Worm (Caenorhabditis elegans) whole organism, L4 larva: ENCODE results near the gene hpo-19.

ENCODE experiments used
- F26F4.8 ChIP-seq: fragments of 200-800 bp; sonication (Bioruptor generic); conservative IDR thresholded peaks from 2 replicates; pipeline ENCODE4 v1.3.6; 2022; ENCODE audit warnings: missing genetic modification characterization, missing compliant biosample characterization
- F49E8.2 ChIP-seq: sonication (generic microtip); optimal IDR thresholded peaks from 2 replicates; lab custom pipeline; 2016; ENCODE audit warnings: missing compliant biosample characterization, mild to moderate bottlenecking, missing genetic modification characterization, borderline replicate concordance
- T20F7.1 ChIP-seq: fragments of 200-800 bp; sonication (Bioruptor generic); optimal IDR thresholded peaks from 2 replicates; lab custom pipeline; 2018; ENCODE audit warnings: mild to moderate bottlenecking, missing genetic modification characterization, missing compliant biosample characterization
- Y75B8A.6 ChIP-seq: fragments of 200-800 bp; sonication (Bioruptor generic); IDR thresholded peaks from 2 replicates; pipeline ENCODE4 v1.3.6; 2022; ENCODE audit warnings: missing genetic modification reagents, missing genetic modification characterization, missing compliant biosample characterization
- ZK546.5 ChIP-seq, 2 experiments: sonication (generic microtip); optimal IDR thresholded peaks; 2 replicates each; lab custom pipeline; 2017; ENCODE audit warnings: missing biosample characterization in 2 of 2, missing genetic modification characterization in 2 of 2
- aha-1 ChIP-seq: fragments of 150-350 bp; peaks from one replicate; lab custom pipeline; 2014; ENCODE audit warnings: missing biosample characterization, missing genetic modification characterization
- aly-2 ChIP-seq: sonication (generic microtip); optimal IDR thresholded peaks from 2 replicates; lab custom pipeline; 2018; ENCODE audit warnings: missing biosample characterization, missing genetic modification characterization
- ceh-20 ChIP-seq: fragments of 200-800 bp; sonication (Bioruptor generic); IDR thresholded peaks from 2 replicates; pipeline ENCODE4 v1.3.6; 2022; ENCODE audit warnings: missing genetic modification reagents, missing genetic modification characterization, missing compliant biosample characterization
- ceh-28 ChIP-seq: fragments of 150-350 bp; optimal IDR thresholded peaks from 2 replicates; lab custom pipeline; 2014; ENCODE audit warnings: missing biosample characterization, missing genetic modification reagents, missing genetic modification characterization
- ceh-62 ChIP-seq: sonication (generic microtip); optimal IDR thresholded peaks from 2 replicates; lab custom pipeline; 2017; ENCODE audit warnings: missing biosample characterization, missing genetic modification characterization
- ceh-82 ChIP-seq: sonication (generic microtip); optimal IDR thresholded peaks from 2 replicates; lab custom pipeline; 2017; ENCODE audit warnings: missing biosample characterization, missing genetic modification characterization
- cey-2 ChIP-seq: sonication (generic microtip); optimal IDR thresholded peaks from 3 replicates; lab custom pipeline; 2017; ENCODE audit warnings: missing genetic modification characterization, mild to moderate bottlenecking, missing compliant biosample characterization, antibody characterized with exemption, borderline replicate concordance; ENCODE audit not compliant: insufficient read depth
- ctbp-1 ChIP-seq: fragments of 200-800 bp; sonication (Bioruptor generic); IDR thresholded peaks from 2 replicates; pipeline ENCODE4 v1.3.6; 2022; ENCODE audit warnings: missing genetic modification reagents, missing genetic modification characterization, missing compliant biosample characterization
- daf-16 ChIP-seq, 3 experiments: sonication (generic microtip); optimal IDR thresholded peaks; 2 replicates each; lab custom pipeline; 2016 to 2017; ENCODE audit warnings: missing genetic modification characterization in 3 of 3, missing genetic modification reagents in 3 of 3, mild to moderate bottlenecking in 2 of 3, missing compliant biosample characterization in 2 of 3, missing biosample characterization in 1 of 3, moderate library complexity in 1 of 3
- daf-19 ChIP-seq: fragments of 200-800 bp; sonication (Bioruptor generic); conservative IDR thresholded peaks from 2 replicates; pipeline ENCODE4 v1.3.6; 2022; ENCODE audit warnings: missing genetic modification characterization, missing compliant biosample characterization
- daf-8 ChIP-seq: fragments of 200-800 bp; sonication (Bioruptor generic); IDR thresholded peaks from 2 replicates; pipeline ENCODE4 v1.3.6; 2022; ENCODE audit warnings: missing genetic modification characterization, missing compliant biosample characterization
- dmd-6 ChIP-seq: fragments of 200-800 bp; sonication (Bioruptor generic); IDR thresholded peaks from 2 replicates; pipeline ENCODE4 v1.3.6; 2022; ENCODE audit warnings: missing genetic modification reagents, missing genetic modification characterization, missing compliant biosample characterization
- dve-1 ChIP-seq: sonication (generic microtip); optimal IDR thresholded peaks from 2 replicates; lab custom pipeline; 2017; ENCODE audit warnings: antibody characterized with exemption, mild to moderate bottlenecking, missing genetic modification characterization, missing compliant biosample characterization; ENCODE audit not compliant: insufficient read depth
- egl-43 ChIP-seq: fragments of 200-800 bp; sonication (Bioruptor generic); IDR thresholded peaks from 2 replicates; pipeline ENCODE4 v1.3.6; 2022; ENCODE audit warnings: missing genetic modification reagents, missing genetic modification characterization, missing compliant biosample characterization
- fkh-10 ChIP-seq: fragments of 150-350 bp; optimal IDR thresholded peaks from 2 replicates; lab custom pipeline; 2014; ENCODE audit warnings: missing biosample characterization, missing genetic modification reagents, missing genetic modification characterization
- hmg-1.1 ChIP-seq: fragments of 200-800 bp; sonication (Bioruptor generic); IDR thresholded peaks from 2 replicates; pipeline ENCODE4 v1.3.6; 2022; ENCODE audit warnings: missing genetic modification reagents, missing genetic modification characterization, missing compliant biosample characterization
- jun-1 ChIP-seq: fragments of 150-350 bp; optimal IDR thresholded peaks from 2 replicates; lab custom pipeline; 2014; ENCODE audit warnings: missing biosample characterization, missing genetic modification reagents, missing genetic modification characterization
- lin-15B ChIP-seq: fragments of 150-350 bp; sonication (generic microtip); optimal IDR thresholded peaks from 3 replicates; lab custom pipeline; 2014; ENCODE audit warnings: missing biosample characterization, missing genetic modification characterization
- lin-39 ChIP-seq: fragments of 150-350 bp; optimal IDR thresholded peaks from 2 replicates; lab custom pipeline; 2014; ENCODE audit warnings: missing biosample characterization, missing genetic modification reagents, missing genetic modification characterization
- lir-3 ChIP-seq: sonication (generic microtip); optimal IDR thresholded peaks from 2 replicates; lab custom pipeline; 2016; ENCODE audit warnings: mild to moderate bottlenecking, missing genetic modification characterization, missing compliant biosample characterization
- madf-5 ChIP-seq, 2 experiments: fragments of 200-800 bp; sonication (Bioruptor generic); IDR thresholded peaks; 2 replicates each; pipeline ENCODE4 v1.3.6; 2022; ENCODE audit warnings: missing compliant biosample characterization in 2 of 2, missing genetic modification characterization in 2 of 2
- mdt-29 ChIP-seq: fragments of 200-800 bp; sonication (Bioruptor generic); IDR thresholded peaks from 2 replicates; pipeline ENCODE4 v1.3.6; 2022; ENCODE audit warnings: missing genetic modification reagents, missing genetic modification characterization, missing compliant biosample characterization
- mep-1 ChIP-seq: fragments of 150-350 bp; sonication (generic microtip); optimal IDR thresholded peaks from 3 replicates; lab custom pipeline; 2014; ENCODE audit warnings: missing biosample characterization, missing genetic modification characterization
- mes-2 ChIP-seq: sonication (generic microtip); optimal IDR thresholded peaks from 2 replicates; lab custom pipeline; 2016; ENCODE audit warnings: missing genotype, mild to moderate bottlenecking, missing genetic modification characterization, missing compliant biosample characterization; ENCODE audit not compliant: poor library complexity, severe bottlenecking
- nhr-10 ChIP-seq: fragments of 150-350 bp; optimal IDR thresholded peaks from 2 replicates; lab custom pipeline; 2014; ENCODE audit warnings: missing biosample characterization, missing genetic modification characterization
- nhr-102 ChIP-seq: sonication (generic microtip); optimal IDR thresholded peaks from 2 replicates; lab custom pipeline; 2016; ENCODE audit warnings: mild to moderate bottlenecking, missing genetic modification characterization, moderate library complexity, missing compliant biosample characterization
- nhr-111 ChIP-seq: fragments of 200-800 bp; sonication (Bioruptor generic); optimal IDR thresholded peaks from 2 replicates; lab custom pipeline; 2018; ENCODE audit warnings: mild to moderate bottlenecking, missing genetic modification characterization, missing compliant biosample characterization
- nhr-28 ChIP-seq: fragments of 150-350 bp; optimal IDR thresholded peaks from 2 replicates; lab custom pipeline; 2014; ENCODE audit warnings: missing biosample characterization, missing genetic modification characterization
- nhr-6 ChIP-seq: fragments of 150-350 bp; optimal IDR thresholded peaks from 2 replicates; lab custom pipeline; 2014; ENCODE audit warnings: missing biosample characterization, missing genetic modification characterization
- pha-4 ChIP-seq, 2 experiments: fragments of 150-350 bp in 1 of 2; fragments of 200-800 bp in 1 of 2; sonication (Bioruptor generic) in 1 of 2; IDR thresholded peaks in 1 of 2; optimal IDR thresholded peaks in 1 of 2; 2 replicates each; pipeline versions ENCODE4 v1.3.6 to Lab custom; 2014 to 2022; ENCODE audit warnings: missing genetic modification characterization in 2 of 2, missing genetic modification reagents in 2 of 2, missing biosample characterization in 1 of 2, missing compliant biosample characterization in 1 of 2
- php-3 ChIP-seq: fragments of 200-800 bp; sonication (Bioruptor generic); IDR thresholded peaks from 2 replicates; pipeline ENCODE4 v1.3.6; 2022; ENCODE audit warnings: missing genetic modification reagents, missing genetic modification characterization, missing compliant biosample characterization
- pqm-1 ChIP-seq: sonication (generic microtip); optimal IDR thresholded peaks from 2 replicates; lab custom pipeline; 2017; ENCODE audit warnings: missing biosample characterization, missing genetic modification characterization
- rbr-2 ChIP-seq: sonication (generic microtip); optimal IDR thresholded peaks from 2 replicates; lab custom pipeline; 2016; ENCODE audit warnings: missing genotype, missing genetic modification characterization, missing compliant biosample characterization
- set-16 ChIP-seq: fragments of 200-800 bp; sonication (Bioruptor generic); IDR thresholded peaks from 2 replicates; pipeline ENCODE4 v1.3.6; 2022; ENCODE audit warnings: missing genetic modification reagents, missing genetic modification characterization, missing compliant biosample characterization
- spr-3 ChIP-seq: fragments of 200-800 bp; sonication (Bioruptor generic); optimal IDR thresholded peaks from 2 replicates; lab custom pipeline; 2018; ENCODE audit warnings: mild to moderate bottlenecking, missing genetic modification characterization, missing compliant biosample characterization
- tag-97 ChIP-seq: fragments of 200-800 bp; sonication (Bioruptor generic); IDR thresholded peaks from 2 replicates; pipeline ENCODE4 v1.3.6; 2022; ENCODE audit warnings: missing genetic modification characterization, missing compliant biosample characterization
- tra-1 ChIP-seq: fragments of 200-800 bp; sonication (Bioruptor generic); IDR thresholded peaks from 2 replicates; pipeline ENCODE4 v1.3.6; 2022; ENCODE audit warnings: missing genetic modification reagents, missing genetic modification characterization, missing compliant biosample characterization
- unc-39 ChIP-seq: sonication (generic microtip); optimal IDR thresholded peaks from 2 replicates; lab custom pipeline; 2017; ENCODE audit warnings: missing biosample characterization, missing genetic modification characterization
- unc-62 ChIP-seq, 3 experiments: fragments of 150-350 bp in 1 of 3; sonication (generic microtip); optimal IDR thresholded peaks in 2 of 3; peaks in 1 of 3; 1 replicate in 1 of 3; 2 replicates in 2 of 3; lab custom pipeline; 2014 to 2017; ENCODE audit warnings: missing biosample characterization in 3 of 3, missing genetic modification characterization in 3 of 3, missing genetic modification reagents in 3 of 3, missing genotype in 1 of 3
- vab-7 ChIP-seq: fragments of 200-800 bp; sonication (Bioruptor generic); IDR thresholded peaks from 2 replicates; pipeline ENCODE4 v1.3.6; 2022; ENCODE audit warnings: missing genetic modification reagents, missing genetic modification characterization, missing compliant biosample characterization
- zag-1 ChIP-seq: fragments of 150-350 bp; optimal IDR thresholded peaks from 2 replicates; lab custom pipeline; 2014; ENCODE audit warnings: missing biosample characterization, missing genetic modification characterization

Gene hpo-19

ce11 chrV:6400950-6401551 is 35.4 kb upstream of the hpo-19 start (continued):
- no peak for TF ChIP-seq jun-1 (tag; lab: Kevin White, UChicago)
- TF ChIP-seq vab-7 (GFP tag; lab: Robert Waterston, UW) = no peak
- no peak for TF ChIP-seq nhr-111 (GFP tag; lab: Kevin White, UChicago)
- no peak for TF ChIP-seq tag-97
- TF ChIP-seq ceh-20 = no peak
- no peak for TF ChIP-seq ceh-82
- TF ChIP-seq pha-4 (GFP tag; IDR thresholded peaks at IDR 0.05; lab: Robert Waterston, UW) = 0 out of 2 replicates have a peak, but pooled peaks have one; percentile 20
- no peak for TF ChIP-seq pha-4 (tag; optimal IDR thresholded peaks at IDR 0.05; lab: Kevin White, UChicago)
- no peak for TF ChIP-seq fkh-10 (GFP tag; lab: Kevin White, UChicago)
- no peak for TF ChIP-seq ZK546.5 (tag; optimal IDR thresholded peaks at IDR 0.05; lab: Kevin White, UChicago)
- TF ChIP-seq dve-1 (tag; lab: Kevin White, UChicago) = peak; percentile 59
- TF ChIP-seq zag-1 = no peak
- TF ChIP-seq egl-43 (GFP tag; lab: Robert Waterston, UW) = no peak
- no peak for TF ChIP-seq daf-19 (GFP tag; lab: Robert Waterston, UW)
- TF ChIP-seq madf-5 (GFP tag; IDR thresholded peaks at IDR 0.05; lab: Robert Waterston, UW) = no peak
- TF ChIP-seq ctbp-1 (GFP tag; lab: Robert Waterston, UW) = no peak
- TF ChIP-seq pqm-1 = peak; percentile 14
- no peak for TF ChIP-seq cey-2 (tag; lab: Kevin White, UChicago)
- TF ChIP-seq nhr-28 (tag; lab: Kevin White, UChicago) = peak; percentile 17
- peak; percentile 59 for TF ChIP-seq mep-1 (tag; lab: Kevin White, UChicago)
- peak; percentile 12; the same call in 1 of the 2 replicates for TF ChIP-seq tra-1 (GFP tag; lab: Robert Waterston, UW)
- peak; percentile 55 for TF ChIP-seq T20F7.1 (GFP tag; lab: Kevin White, UChicago)
- peak; percentile 77 for TF ChIP-seq Y75B8A.6 (GFP tag; lab: Robert Waterston, UW)
- no peak for TF ChIP-seq set-16 (GFP tag; lab: Robert Waterston, UW)
- TF ChIP-seq aly-2 (tag; lab: Kevin White, UChicago) = peak; percentile 77
- no peak for TF ChIP-seq spr-3 (GFP tag; lab: Kevin White, UChicago)

- TF ChIP-seq mdt-29 (GFP tag; lab: Robert Waterston, UW) (no peak), lin-15B (tag; lab: Kevin White, UChicago) (no peak), dmd-6 (GFP tag; lab: Robert Waterston, UW) (peak; percentile 34), nhr-10 (tag; lab: Kevin White, UChicago) (no peak), dve-1 (tag; lab: Kevin White, UChicago) (peak; percentile 73), ceh-62 (tag; lab: Kevin White, UChicago) (no peak), ceh-28 (tag; lab: Kevin White, UChicago) (no peak), unc-62 (GFP tag; optimal IDR thresholded peaks at IDR 0.05 in 1 of 2; lab: Kevin White, UChicago) (no peak), unc-62 (tag; optimal IDR thresholded peaks at IDR 0.05; lab: Kevin White, UChicago) (no peak), pqm-1 (peak; percentile 34), F26F4.8 (no peak), rbr-2 (tag; lab: Kevin White, UChicago) (no peak), daf-16 (GFP tag; optimal IDR thresholded peaks at IDR 0.05; lab: Kevin White, UChicago) (no peak), daf-16 (tag; optimal IDR thresholded peaks at IDR 0.05; lab: Kevin White, UChicago) (peak; percentile 87), php-3 (peak; percentile 93), tag-97 (no peak), F49E8.2 (tag; lab: Kevin White, UChicago) (no peak), tra-1 (GFP tag; lab: Robert Waterston, UW) (no peak), aly-2 (tag; lab: Kevin White, UChicago) (no peak), zag-1 (no peak), nhr-6 (no peak), lin-39 (tag; lab: Kevin White, UChicago) (no peak), nhr-102 (tag; lab: Kevin White, UChicago) (peak; percentile 5), pha-4 (GFP tag; IDR thresholded peaks at IDR 0.05; lab: Robert Waterston, UW) (no peak), pha-4 (tag; optimal IDR thresholded peaks at IDR 0.05; lab: Kevin White, UChicago) (no peak), jun-1 (tag; lab: Kevin White, UChicago) (no peak), mes-2 (tag; lab: Kevin White, UChicago) (peak; percentile 43), hmg-1.1 (GFP tag; lab: Robert Waterston, UW) (no peak), nhr-28 (tag; lab: Kevin White, UChicago) (peak; percentile 84), daf-8 (GFP tag; lab: Robert Waterston, UW) (no peak), aha-1 (no peak), unc-39 (tag; lab: Kevin White, UChicago) (no peak), lir-3 (tag; lab: Kevin White, UChicago) (no peak), ctbp-1 (GFP tag; lab: Robert Waterston, UW) (no peak)
These were observed 28.9 kb upstream of the hpo-19 start for ce11 chrV:6407587-6407986.
